Fruit fly (Drosophila melanogaster) whole organism, embryonic: ENCODE measurements around the gene CG15043.

Experiments used
- Bdp1 ChIP-seq: fragments of 200-800 bp; sonication (Bioruptor generic); optimal IDR thresholded peaks from 3 replicates; lab custom pipeline; 2016; ENCODE audit warnings: missing biosample characterization, missing genetic modification characterization
- Bgb ChIP-seq: fragments of 200-800 bp; sonication (Bioruptor generic); IDR thresholded peaks from 2 replicates; pipeline ENCODE4 v1.3.6; 2022; ENCODE audit warnings: missing biosample characterization, missing genetic modification characterization; ENCODE audit not compliant: partially characterized antibody
- CG1024 ChIP-seq: fragments of 200-800 bp; sonication (Bioruptor generic); IDR thresholded peaks from 2 replicates; pipeline ENCODE4 v1.3.6; 2022; ENCODE audit warnings: missing biosample characterization, missing genetic modification characterization
- CG10959 ChIP-seq: fragments of 200-800 bp; sonication (Bioruptor generic); IDR thresholded peaks from 2 replicates; pipeline ENCODE4 v1.3.6; 2022; ENCODE audit warnings: missing biosample characterization, missing genetic modification characterization
- CG12071 ChIP-seq: fragments of 200-800 bp; sonication (Bioruptor generic); optimal IDR thresholded peaks from 3 replicates; lab custom pipeline; 2018; ENCODE audit warnings: missing biosample characterization, mild to moderate bottlenecking, missing genetic modification characterization
- CG12391 ChIP-seq: fragments of 200-800 bp; sonication (Bioruptor generic); optimal IDR thresholded peaks from 3 replicates; lab custom pipeline; 2018; ENCODE audit warnings: missing biosample characterization, mild to moderate bottlenecking, missing genetic modification characterization, moderate library complexity
- CG12744 ChIP-seq: fragments of 200-800 bp; sonication (Bioruptor generic); optimal IDR thresholded peaks from 2 replicates; lab custom pipeline; 2016; ENCODE audit warnings: missing biosample characterization, missing genetic modification characterization
- CG13894 ChIP-seq: fragments of 200-800 bp; sonication (Bioruptor generic); optimal IDR thresholded peaks from 3 replicates; lab custom pipeline; 2018; ENCODE audit warnings: missing biosample characterization, mild to moderate bottlenecking, missing genetic modification characterization, moderate library complexity
- CG14710 ChIP-seq: fragments of 200-800 bp; sonication (Bioruptor generic); optimal IDR thresholded peaks from 3 replicates; lab custom pipeline; 2019; ENCODE audit warnings: missing biosample characterization, mild to moderate bottlenecking, missing genetic modification characterization, moderate library complexity
- CG17186 ChIP-seq: fragments of 200-800 bp; sonication (Bioruptor generic); optimal IDR thresholded peaks from 3 replicates; lab custom pipeline; 2017; ENCODE audit warnings: missing biosample characterization, missing genetic modification reagents, missing genetic modification characterization
- CG17328 ChIP-seq: fragments of 200-800 bp; sonication (Bioruptor generic); IDR thresholded peaks from 2 replicates; pipeline ENCODE4 v1.3.6; 2022; ENCODE audit warnings: missing biosample characterization, missing genetic modification characterization
- CG17612 ChIP-seq: fragments of 200-800 bp; sonication (Bioruptor generic); IDR thresholded peaks from 2 replicates; pipeline ENCODE4 v1.3.6; 2022; ENCODE audit warnings: missing biosample characterization, missing genetic modification characterization
- CG3163 ChIP-seq: fragments of 200-800 bp; sonication (Bioruptor generic); optimal IDR thresholded peaks from 3 replicates; lab custom pipeline; 2016; ENCODE audit warnings: missing biosample characterization, missing genetic modification characterization
- CG7372 ChIP-seq: fragments of 200-800 bp; sonication (Bioruptor generic); IDR thresholded peaks from 2 replicates; pipeline ENCODE4 v1.3.6; 2022; ENCODE audit warnings: missing biosample characterization, missing genetic modification characterization
- CG8281 ChIP-seq: fragments of 200-800 bp; sonication (Bioruptor generic); optimal IDR thresholded peaks from 2 replicates; lab custom pipeline; 2018; ENCODE audit warnings: missing biosample characterization, mild to moderate bottlenecking, missing genetic modification characterization, moderate library complexity
- CG8944 ChIP-seq: fragments of 200-800 bp; sonication (Bioruptor generic); optimal IDR thresholded peaks from 3 replicates; lab custom pipeline; 2016; ENCODE audit warnings: missing biosample characterization, missing genetic modification characterization
- CG9876 ChIP-seq: fragments of 200-800 bp; sonication (Bioruptor generic); optimal IDR thresholded peaks from 2 replicates; lab custom pipeline; 2016; ENCODE audit warnings: missing biosample characterization, missing genetic modification characterization
- Dbx ChIP-seq: fragments of 200-800 bp; sonication (Bioruptor generic); IDR thresholded peaks from 3 replicates; pipeline ENCODE4 v1.3.6; 2022; ENCODE audit warnings: missing biosample characterization, missing genetic modification characterization
- Dfd ChIP-seq, 2 experiments: fragments of >200 bp; optimal IDR thresholded peaks; 2 replicates each; lab custom pipeline; 2017; ENCODE audit warnings: missing biosample characterization in 2 of 2, missing genetic modification characterization in 2 of 2
- Ets97D ChIP-seq: fragments of 200-800 bp; sonication (Bioruptor generic); optimal IDR thresholded peaks from 3 replicates; lab custom pipeline; 2016; ENCODE audit warnings: missing biosample characterization, missing genetic modification characterization
- Fer3 ChIP-seq: fragments of 200-800 bp; sonication (Bioruptor generic); optimal IDR thresholded peaks from 2 replicates; lab custom pipeline; 2018; ENCODE audit warnings: missing biosample characterization, mild to moderate bottlenecking, missing genetic modification characterization, moderate library complexity
- HHEX ChIP-seq: fragments of 200-800 bp; sonication (Bioruptor generic); optimal IDR thresholded peaks from 3 replicates; lab custom pipeline; 2017; ENCODE audit warnings: missing biosample characterization, mild to moderate bottlenecking, missing genetic modification characterization, missing genetic modification reagents
- Lhr ChIP-seq: fragments of 200-800 bp; sonication (Bioruptor generic); optimal IDR thresholded peaks from 3 replicates; lab custom pipeline; 2017; ENCODE audit warnings: mild to moderate bottlenecking, missing biosample characterization, missing genetic modification reagents, missing genetic modification characterization
- Myb ChIP-seq: fragments of 200-800 bp; sonication (Bioruptor generic); optimal IDR thresholded peaks from 2 replicates; lab custom pipeline; 2016; ENCODE audit warnings: missing biosample characterization, missing genetic modification characterization
- PHDP ChIP-seq: fragments of 200-800 bp; sonication (Bioruptor generic); optimal IDR thresholded peaks from 3 replicates; lab custom pipeline; 2018; ENCODE audit warnings: missing biosample characterization, mild to moderate bottlenecking, missing genetic modification characterization, moderate library complexity
- Ravus ChIP-seq: fragments of 200-800 bp; sonication (Bioruptor generic); IDR thresholded peaks from 2 replicates; pipeline ENCODE4 v1.3.6; 2022; ENCODE audit warnings: missing biosample characterization, missing genetic modification characterization
- Rfx ChIP-seq: fragments of 200-800 bp; sonication (Bioruptor generic); IDR thresholded peaks from 2 replicates; pipeline ENCODE4 v1.3.6; 2022; ENCODE audit warnings: missing biosample characterization, missing genetic modification characterization
- Sox100B ChIP-seq: fragments of 200-800 bp; sonication (Bioruptor generic); optimal IDR thresholded peaks from 3 replicates; lab custom pipeline; 2018; ENCODE audit warnings: missing biosample characterization, mild to moderate bottlenecking, missing genetic modification characterization
- Sry-δ ChIP-seq: fragments of 200-800 bp; sonication (Bioruptor generic); optimal IDR thresholded peaks from 2 replicates; lab custom pipeline; 2016; ENCODE audit warnings: missing biosample characterization, missing genetic modification characterization
- Taf1 ChIP-seq: fragments of 200-800 bp; sonication (Bioruptor generic); IDR thresholded peaks from 2 replicates; pipeline ENCODE4 v1.3.6; 2022; ENCODE audit warnings: missing biosample characterization, missing genetic modification characterization
- Vsx1 ChIP-seq: fragments of 200-800 bp; sonication (Bioruptor generic); optimal IDR thresholded peaks from 2 replicates; lab custom pipeline; 2017; ENCODE audit warnings: missing biosample characterization, mild to moderate bottlenecking, missing genetic modification characterization, missing genetic modification reagents
- aop ChIP-seq: fragments of 200-800 bp; sonication (Bioruptor generic); IDR thresholded peaks from 2 replicates; pipeline ENCODE4 v1.3.6; 2022; ENCODE audit warnings: missing biosample characterization, missing genetic modification characterization
- bcd ChIP-seq: fragments of 200-800 bp; sonication (Bioruptor generic); optimal IDR thresholded peaks from 2 replicates; lab custom pipeline; 2017; ENCODE audit warnings: missing biosample characterization, mild to moderate bottlenecking, missing genetic modification characterization
- bigmax ChIP-seq: fragments of 200-800 bp; sonication (Bioruptor generic); optimal IDR thresholded peaks from 2 replicates; lab custom pipeline; 2018; ENCODE audit warnings: missing biosample characterization, mild to moderate bottlenecking, missing genetic modification characterization
- cg ChIP-seq: fragments of 200-800 bp; sonication (Bioruptor generic); optimal IDR thresholded peaks from 3 replicates; lab custom pipeline; 2019; ENCODE audit warnings: missing biosample characterization, mild to moderate bottlenecking, missing genetic modification characterization, moderate library complexity
- ci ChIP-seq: fragments of 200-800 bp; sonication (Bioruptor generic); IDR thresholded peaks from 3 replicates; pipeline ENCODE4 v1.3.6; 2022; ENCODE audit warnings: missing biosample characterization, missing genetic modification characterization
- dmrt99B ChIP-seq: fragments of 200-800 bp; sonication (Bioruptor generic); optimal IDR thresholded peaks from 2 replicates; lab custom pipeline; 2018; ENCODE audit warnings: missing biosample characterization, mild to moderate bottlenecking, missing genetic modification characterization, moderate library complexity
- fd3F ChIP-seq: fragments of 200-800 bp; sonication (Bioruptor generic); optimal IDR thresholded peaks from 2 replicates; lab custom pipeline; 2018; ENCODE audit warnings: missing biosample characterization, mild to moderate bottlenecking, missing genetic modification characterization, moderate library complexity
- gt ChIP-seq: fragments of 200-800 bp; sonication (Bioruptor generic); IDR thresholded peaks from 2 replicates; pipeline ENCODE4 v1.3.6; 2022; ENCODE audit warnings: missing biosample characterization, missing genetic modification characterization
- ham ChIP-seq: fragments of 200-800 bp; sonication (Bioruptor generic); IDR thresholded peaks from 2 replicates; pipeline ENCODE4 v1.3.6; 2022; ENCODE audit warnings: missing biosample characterization, missing genetic modification characterization
- hkb ChIP-seq, 2 experiments: fragments of 200-800 bp in 1 of 2; fragments of >200 bp in 1 of 2; sonication (Bioruptor generic) in 1 of 2; IDR thresholded peaks in 1 of 2; optimal IDR thresholded peaks in 1 of 2; 2 replicates each; pipeline versions ENCODE4 v1.3.6 to Lab custom; 2017 to 2022; ENCODE audit warnings: missing biosample characterization in 1 of 2, missing genetic modification characterization in 1 of 2
- lbe ChIP-seq: fragments of 200-800 bp; sonication (Bioruptor generic); optimal IDR thresholded peaks from 2 replicates; lab custom pipeline; 2016; ENCODE audit warnings: missing biosample characterization, mild to moderate bottlenecking, missing genetic modification characterization
- lmd ChIP-seq: fragments of 200-800 bp; sonication (Bioruptor generic); IDR thresholded peaks from 2 replicates; pipeline ENCODE4 v1.3.6; 2022; ENCODE audit warnings: missing biosample characterization, missing genetic modification characterization
- mirr ChIP-seq: fragments of 200-800 bp; sonication (Bioruptor generic); optimal IDR thresholded peaks from 3 replicates; lab custom pipeline; 2018; ENCODE audit warnings: missing biosample characterization, mild to moderate bottlenecking, missing genetic modification characterization
- pan ChIP-seq, 4 experiments: fragments of >200 bp in 3 of 4; fragments of 200-800 bp in 1 of 4; sonication (Bioruptor generic) in 1 of 4; optimal IDR thresholded peaks in 3 of 4; IDR thresholded peaks in 1 of 4; 2 replicates each; pipeline versions ENCODE4 v1.3.6 to Lab custom; 2017 to 2022; ENCODE audit warnings: missing biosample characterization in 2 of 4, missing genetic modification characterization in 2 of 4, mixed read lengths in 1 of 4
- run ChIP-seq: fragments of 200-800 bp; sonication (Bioruptor generic); optimal IDR thresholded peaks from 3 replicates; lab custom pipeline; 2018; ENCODE audit warnings: missing biosample characterization, mild to moderate bottlenecking, missing genetic modification characterization
- sc ChIP-seq, 3 experiments: fragments of >200 bp in 2 of 3; fragments of 200-800 bp in 1 of 3; sonication (Bioruptor generic) in 1 of 3; optimal IDR thresholded peaks; 2 replicates in 2 of 3; 3 replicates in 1 of 3; lab custom pipeline; 2017; ENCODE audit warnings: mild to moderate bottlenecking in 1 of 3, missing biosample characterization in 1 of 3, missing genetic modification characterization in 1 of 3, missing genetic modification reagents in 1 of 3
- sens-2 ChIP-seq: fragments of 200-800 bp; sonication (Bioruptor generic); IDR thresholded peaks from 2 replicates; pipeline ENCODE4 v1.3.6; 2022; ENCODE audit warnings: missing biosample characterization, missing genetic modification characterization
- seq ChIP-seq: fragments of 200-800 bp; sonication (Bioruptor generic); IDR thresholded peaks from 2 replicates; pipeline ENCODE4 v1.3.6; 2022; ENCODE audit warnings: missing biosample characterization, missing genetic modification characterization
- tx ChIP-seq: fragments of 200-800 bp; sonication (Bioruptor generic); optimal IDR thresholded peaks from 2 replicates; lab custom pipeline; 2016; ENCODE audit warnings: missing biosample characterization, missing genetic modification characterization

Gene CG15043

dm6 chrX:18515988-18516541, 22.1 kb upstream of the CG15043 start (continued):
- TF ChIP-seq bcd (GFP tag; lab: Kevin White, UChicago) (no peak), tx (GFP tag; lab: Kevin White, UChicago) (no peak), Rfx (GFP tag; lab: Robert Waterston, UW) (peak; percentile 53), fd3F (GFP tag; lab: Kevin White, UChicago) (no peak), lbe (no peak), Taf1 (GFP tag; lab: Robert Waterston, UW) (no peak), gt (GFP tag; lab: Robert Waterston, UW) (no peak), Ravus (GFP tag; lab: Robert Waterston, UW) (no peak), CG7372 (GFP tag; lab: Robert Waterston, UW) (no peak), CG14710 (tag; lab: Kevin White, UChicago) (peak; percentile 13), Bdp1 (no peak), Sry-δ (GFP tag; lab: Kevin White, UChicago) (peak; percentile 6), CG10959 (no peak), Fer3 (tag; lab: Kevin White, UChicago) (no peak), mirr (no peak), CG12071 (GFP tag; lab: Kevin White, UChicago) (no peak), PHDP (tag; lab: Kevin White, UChicago) (no peak), CG8944 (GFP tag; lab: Kevin White, UChicago) (no peak), CG17328 (GFP tag; lab: Robert Waterston, UW) (no peak), CG1024 (GFP tag; lab: Robert Waterston, UW) (0 out of 2 replicates have a peak, but pooled peaks have one; percentile 12), seq (GFP tag; lab: Robert Waterston, UW) (no peak), sc (optimal IDR thresholded peaks at IDR 0.05; lab: Kevin White, UChicago) (no peak), sc (GFP tag; optimal IDR thresholded peaks at IDR 0.05; lab: Kevin White, UChicago) (no peak), aop (GFP tag; lab: Robert Waterston, UW) (no peak), CG12391 (tag; lab: Kevin White, UChicago) (peak; percentile 32), CG17186 (no peak), CG17612 (GFP tag; lab: Robert Waterston, UW) (no peak), cg (GFP tag; lab: Kevin White, UChicago) (peak; percentile 90), CG8281 (no peak), CG3163 (GFP tag; lab: Kevin White, UChicago) (no peak), HHEX (GFP tag; lab: Kevin White, UChicago) (no peak), ci (GFP tag; lab: Robert Waterston, UW) (no peak), Vsx1 (GFP tag; lab: Kevin White, UChicago) (no peak), Ets97D (GFP tag; lab: Kevin White, UChicago) (no peak), run (tag; lab: Kevin White, UChicago) (no peak), Lhr (no peak), Sox100B (GFP tag; lab: Kevin White, UChicago) (no peak), hkb (optimal IDR thresholded peaks at IDR 0.05; lab: Kevin White, UChicago) (no peak), hkb (GFP tag; IDR thresholded peaks at IDR 0.05; lab: Robert Waterston, UW) (no peak), pan (optimal IDR thresholded peaks at IDR 0.05; lab: Kevin White, UChicago) (no peak), pan (GFP tag; optimal IDR thresholded peaks at IDR 0.05 in 1 of 2, IDR thresholded peaks at IDR 0.05 in 1 of 2) (no peak), Dfd (GFP tag; optimal IDR thresholded peaks at IDR 0.05; lab: Kevin White, UChicago) (no peak), CG9876 (GFP tag; lab: Kevin White, UChicago) (no peak), bigmax (no peak), CG13894 (tag; lab: Kevin White, UChicago) (no peak), lmd (GFP tag; lab: Robert Waterston, UW) (peak; percentile 23; the same call in 1 of the 2 replicates), Bgb (no peak), sens-2 (GFP tag; lab: Robert Waterston, UW) (no peak), CG12744 (no peak), dmrt99B (tag; lab: Kevin White, UChicago) (peak; percentile 16), Myb (GFP tag; lab: Kevin White, UChicago) (no peak), Dbx (GFP tag; lab: Robert Waterston, UW) (no peak), ham (GFP tag; lab: Robert Waterston, UW) (no peak)
